Fruit fly (Drosophila melanogaster) ovary, adult (tissue): ENCODE measurements around the gene CG6231.

Experiments used
- CG17801 ChIP-seq: fragments of 200-800 bp; optimal IDR thresholded peaks from 2 replicates; lab custom pipeline; 2019; ENCODE audit warnings: missing biosample characterization, mild to moderate bottlenecking, missing genetic modification characterization, moderate library complexity; ENCODE audit not compliant: partially characterized antibody

CG6231 gene

DNA sequence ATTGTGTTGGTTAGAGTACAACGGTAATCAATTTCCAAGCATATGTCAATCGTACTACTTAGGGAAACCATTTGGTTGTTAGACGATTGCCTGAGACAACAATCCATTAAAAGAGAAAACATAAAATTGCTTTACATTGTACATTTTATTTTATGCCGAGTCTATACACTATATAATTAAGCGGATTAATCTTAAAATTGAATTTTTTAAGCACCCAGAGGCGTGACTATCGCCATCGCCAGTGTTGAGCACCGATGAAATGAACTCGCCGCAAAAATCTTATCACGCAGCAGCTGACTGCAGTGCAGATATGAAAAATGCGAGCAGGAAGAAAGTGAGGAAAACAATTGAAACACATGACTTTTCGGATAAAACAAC is 10.4 kb upstream of the CG6231 start:
- TF ChIP-seq CG17801 (GFP tag; lab: Kevin White, UChicago) = no peak

DNA sequence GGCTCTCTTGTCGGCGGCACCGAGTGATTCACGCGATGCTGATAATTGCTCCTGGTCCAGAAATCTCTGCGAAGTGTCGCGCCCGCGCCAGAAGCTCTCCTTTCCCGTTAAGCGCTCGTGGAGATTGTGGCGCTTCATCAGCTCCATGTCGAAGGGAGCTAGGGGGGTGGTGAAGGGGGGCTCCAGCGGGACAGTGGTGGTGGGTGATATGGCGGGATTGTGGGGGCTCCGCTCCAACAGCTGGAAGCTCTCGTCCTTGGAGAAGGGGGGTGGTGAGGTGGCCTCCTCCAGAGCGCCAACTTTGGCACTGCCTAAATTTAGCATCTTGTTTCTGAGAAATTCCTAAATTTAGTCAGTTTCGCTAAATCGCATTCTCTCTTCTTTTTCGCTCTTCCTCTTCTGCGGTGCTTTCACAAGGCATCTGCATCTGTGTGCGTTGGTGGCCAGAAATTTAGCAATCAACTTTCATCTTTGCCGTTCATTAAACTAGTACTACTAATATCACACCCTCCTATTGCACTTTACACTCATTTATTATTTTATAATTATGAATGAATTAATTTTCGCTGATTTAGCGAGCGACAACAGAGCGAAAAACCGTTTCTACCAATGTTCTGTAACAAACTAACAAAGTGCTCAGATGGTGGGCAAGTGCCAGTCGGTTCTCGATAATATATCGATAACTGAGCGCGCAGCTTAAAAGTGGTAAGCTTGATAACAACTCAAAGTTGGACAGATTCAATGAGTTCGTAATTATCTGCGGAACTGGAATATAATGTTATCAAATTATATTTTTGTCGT is 9.8 kb upstream of the CG6231 start, which contains the start of gene subdued:
Gene subdued (minus strand): TSS at position 631 of the 801 bp plus-strand sequence.
- peak; percentile 19 for TF ChIP-seq CG17801 (GFP tag; lab: Kevin White, UChicago)

DNA sequence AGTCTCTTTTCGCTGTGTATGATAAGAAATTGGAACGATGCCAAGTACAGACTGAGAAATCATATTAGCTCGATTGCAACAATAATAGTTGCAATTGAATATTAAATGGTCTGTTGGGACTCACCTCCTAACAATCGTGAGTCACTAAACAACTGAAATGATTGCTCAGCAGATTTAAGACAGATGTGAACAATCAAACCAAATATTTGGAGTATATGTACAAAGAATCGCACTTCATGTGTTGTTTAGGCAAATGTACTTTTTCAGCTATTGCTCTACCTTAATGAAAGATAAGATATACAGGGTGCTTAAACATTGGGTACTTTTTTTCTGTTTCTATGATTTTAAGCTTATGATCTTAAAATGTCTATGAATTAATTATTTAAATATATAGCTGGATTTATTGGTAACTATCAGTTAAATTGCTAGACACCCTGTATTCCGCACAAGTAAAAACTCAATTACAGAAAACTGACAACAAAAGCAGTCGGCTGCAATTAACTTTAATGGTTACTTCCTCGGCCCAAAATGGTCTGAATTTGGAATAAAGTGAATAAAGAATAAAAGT is 9.1 kb upstream of the CG6231 start:
- peak; percentile 95 for TF ChIP-seq CG17801 (GFP tag; lab: Kevin White, UChicago)

DNA sequence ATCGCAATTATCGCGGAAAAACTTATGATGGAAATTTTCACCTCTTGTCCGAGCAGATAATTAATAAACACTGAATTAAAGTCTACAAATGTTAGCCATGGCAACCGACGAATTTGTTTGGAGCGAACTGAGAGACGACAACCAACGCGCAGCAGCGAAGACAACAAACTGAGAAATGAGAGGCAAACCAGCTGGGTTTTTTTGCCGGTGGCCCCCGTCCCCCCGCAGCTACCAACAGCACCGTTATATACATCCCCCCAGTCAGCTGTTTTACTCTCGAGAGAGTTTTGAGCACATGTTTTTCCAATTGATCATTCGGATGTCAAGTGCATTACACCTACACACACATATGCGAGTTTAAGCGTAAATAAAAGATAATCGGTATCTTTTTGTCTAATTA is 8.5 kb upstream of the CG6231 start:
- peak; percentile 10 for TF ChIP-seq CG17801 (GFP tag; lab: Kevin White, UChicago)

DNA sequence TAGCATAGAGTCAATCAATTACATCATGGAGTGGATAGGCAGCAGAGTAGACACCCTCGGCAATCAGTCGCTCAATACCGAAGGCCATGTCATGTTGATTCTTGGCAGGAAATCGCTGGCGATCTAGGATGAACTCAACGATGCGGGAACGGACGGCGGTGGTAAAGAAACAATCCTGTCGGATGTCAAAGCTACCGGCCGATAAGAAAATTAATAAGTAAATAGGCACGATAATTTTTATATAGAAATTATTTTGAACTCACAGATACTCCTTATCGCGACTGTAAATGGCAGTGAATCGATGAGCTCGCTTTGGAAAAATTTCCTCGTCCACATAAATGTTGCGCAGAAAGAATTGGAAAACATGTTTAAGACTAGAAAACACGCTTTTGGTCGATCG is 5.5 kb upstream of the CG6231 start:
- TF ChIP-seq CG17801 (GFP tag; lab: Kevin White, UChicago) = no peak

DNA sequence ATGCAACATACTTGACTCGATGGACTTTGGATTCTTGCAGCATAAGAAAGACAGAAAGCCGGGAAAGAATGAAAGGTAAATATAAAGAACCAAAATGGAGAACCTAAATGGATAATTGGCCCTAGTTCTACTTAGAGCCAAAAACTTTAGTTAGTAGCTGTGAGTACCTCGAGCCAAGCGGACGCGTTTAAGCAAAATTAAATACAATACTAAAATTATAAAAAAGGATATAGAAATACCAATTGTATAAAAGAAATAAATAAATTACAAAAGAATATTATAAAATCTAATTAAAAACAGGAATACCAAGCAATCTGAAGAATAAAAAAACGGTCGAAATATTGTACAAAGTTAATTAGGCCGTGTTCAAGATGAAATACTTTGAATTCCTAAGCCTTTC is 2.1 kb upstream of the CG6231 start, which contains the start of gene CG34138:
Gene CG34138 (plus strand): TSS at position 301 of the 400 bp plus-strand sequence.
- no peak for TF ChIP-seq CG17801 (GFP tag; lab: Kevin White, UChicago)

DNA sequence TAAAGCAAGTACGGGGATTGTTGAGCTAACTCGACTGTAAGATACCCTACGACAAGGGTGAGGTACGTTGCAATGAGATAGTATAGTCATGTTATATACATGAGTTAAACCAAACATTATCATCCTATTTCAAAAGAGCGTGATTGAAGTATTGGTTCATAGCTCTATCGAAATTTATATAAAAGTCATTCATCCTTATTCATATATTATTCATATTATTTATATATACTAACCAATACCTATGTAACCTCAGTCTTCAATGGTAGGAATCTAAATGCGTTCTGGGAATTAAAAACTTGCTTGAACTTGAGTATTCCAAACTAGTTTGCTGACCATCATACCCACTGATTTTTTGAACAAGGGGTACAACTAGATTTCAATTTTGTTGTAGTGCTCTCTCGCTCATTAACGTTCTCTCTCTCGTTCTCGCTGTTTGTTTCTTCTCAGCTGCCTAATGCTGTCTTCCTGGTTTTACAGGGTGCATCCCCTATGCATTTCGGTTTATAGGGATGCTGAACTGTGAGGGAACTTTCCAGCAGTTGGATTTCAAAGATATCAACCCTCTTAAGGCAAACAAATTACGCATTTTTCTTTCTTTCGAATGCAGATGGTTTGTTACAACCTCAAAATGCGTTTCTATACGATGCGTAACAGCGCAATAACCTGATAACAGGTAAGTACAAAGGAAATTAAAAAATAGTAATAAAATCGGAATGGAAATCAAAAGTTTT is 4.6 kb downstream of the CG6231 start:
- TF ChIP-seq CG17801 (GFP tag; lab: Kevin White, UChicago) = peak; percentile 29

DNA sequence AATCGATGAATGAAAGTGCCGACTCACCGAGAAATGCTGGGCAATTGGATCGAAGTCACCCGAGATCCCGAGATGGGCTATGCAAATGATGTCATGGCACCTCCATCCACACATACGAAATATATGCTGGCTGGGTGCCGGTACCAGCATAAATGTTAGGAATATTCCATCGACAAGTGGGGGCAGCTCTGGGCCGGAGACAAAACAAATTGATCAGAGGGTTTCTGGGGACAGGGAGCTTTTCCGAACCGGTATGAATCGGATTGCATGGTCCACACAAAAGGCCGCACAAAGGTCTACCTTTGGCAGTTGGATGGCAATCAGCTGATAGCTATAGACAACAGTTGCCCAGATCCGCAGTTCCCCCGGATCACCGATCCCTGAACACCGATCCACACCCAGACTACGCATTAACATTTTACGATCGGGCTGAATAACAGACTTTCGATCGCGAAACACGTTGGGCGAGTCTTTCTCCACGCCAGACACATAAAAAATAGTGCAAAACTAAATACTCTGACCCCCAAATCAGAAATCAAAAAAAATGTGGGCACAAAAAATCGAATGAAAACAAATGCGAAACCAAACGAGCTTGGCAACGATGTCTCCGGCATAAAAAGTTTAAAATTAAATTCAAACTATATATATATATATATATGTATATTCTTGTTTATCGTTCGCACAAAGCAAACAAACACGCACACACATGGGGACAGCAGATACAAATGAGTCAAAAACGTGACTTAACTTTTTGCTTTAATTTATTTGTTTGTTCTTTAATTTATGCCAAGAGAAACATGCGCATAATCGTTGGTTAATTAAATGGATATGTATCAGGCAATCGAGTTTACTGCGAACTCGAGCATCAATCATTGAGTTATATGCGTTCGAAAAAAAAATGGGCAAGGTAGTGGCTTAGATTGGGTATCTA is 7.0 kb downstream of the CG6231 start:
- no peak for TF ChIP-seq CG17801 (GFP tag; lab: Kevin White, UChicago)

DNA sequence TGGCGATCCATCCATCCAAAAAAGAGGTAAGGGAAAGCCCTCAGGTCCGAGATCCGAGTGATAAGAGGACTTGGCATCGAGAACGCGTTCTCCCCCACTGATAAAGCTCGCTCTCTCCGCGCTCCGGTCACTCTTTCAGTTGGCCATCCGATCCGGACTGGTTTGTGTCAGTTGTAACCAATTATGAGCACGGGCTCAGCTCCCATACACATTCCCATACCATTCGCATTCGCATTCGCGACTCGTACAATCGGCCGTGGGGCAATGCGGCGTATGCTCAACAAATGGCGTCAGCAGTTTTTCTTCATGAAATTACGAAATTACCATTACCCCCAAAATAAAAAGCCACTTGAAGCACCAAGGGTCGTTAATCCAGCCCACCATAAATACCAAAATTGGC is 8.0 kb downstream of the CG6231 start:
- no peak for TF ChIP-seq CG17801 (GFP tag; lab: Kevin White, UChicago)

DNA sequence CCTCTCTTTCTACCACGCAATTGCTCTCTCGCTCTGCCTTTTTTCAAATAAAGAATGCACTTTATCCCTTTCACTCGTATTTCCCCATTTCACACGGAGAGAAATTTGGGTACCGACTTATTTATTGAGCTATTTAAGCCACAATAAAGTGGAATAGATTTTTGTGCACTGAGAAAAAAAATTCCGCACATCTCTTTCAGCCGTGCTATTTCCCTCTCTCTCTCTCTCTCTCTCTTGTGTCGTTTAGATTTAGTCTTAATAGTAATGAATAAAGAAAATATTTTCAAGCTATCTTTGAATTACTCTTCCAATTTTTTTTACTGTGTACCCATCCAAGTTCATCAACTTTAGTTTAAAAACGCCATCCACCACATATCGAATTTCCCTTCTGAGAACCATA is 8.9 kb downstream of the CG6231 start:
- TF ChIP-seq CG17801 (GFP tag; lab: Kevin White, UChicago) = peak; percentile 73

DNA sequence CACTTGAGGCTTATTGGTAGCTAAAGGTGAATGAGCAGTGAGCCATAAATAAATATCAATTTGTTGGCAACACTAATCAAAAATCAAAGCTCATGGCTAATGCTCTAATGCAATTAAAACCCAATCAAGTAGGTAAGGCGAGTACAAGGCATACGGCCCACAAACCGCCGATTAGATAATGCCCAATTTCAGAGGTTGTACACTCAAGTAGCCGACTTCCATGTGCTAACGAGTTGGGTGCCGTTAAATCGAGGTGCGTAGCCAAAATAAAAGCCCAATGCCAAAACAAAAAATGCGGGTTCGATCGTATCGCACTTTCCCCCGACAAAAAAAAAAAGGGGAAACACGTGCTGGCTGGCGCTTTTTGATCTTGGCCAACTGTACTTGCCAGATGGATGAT is 10.5 kb downstream of the CG6231 start:
- TF ChIP-seq CG17801 (GFP tag; lab: Kevin White, UChicago) = no peak

DNA sequence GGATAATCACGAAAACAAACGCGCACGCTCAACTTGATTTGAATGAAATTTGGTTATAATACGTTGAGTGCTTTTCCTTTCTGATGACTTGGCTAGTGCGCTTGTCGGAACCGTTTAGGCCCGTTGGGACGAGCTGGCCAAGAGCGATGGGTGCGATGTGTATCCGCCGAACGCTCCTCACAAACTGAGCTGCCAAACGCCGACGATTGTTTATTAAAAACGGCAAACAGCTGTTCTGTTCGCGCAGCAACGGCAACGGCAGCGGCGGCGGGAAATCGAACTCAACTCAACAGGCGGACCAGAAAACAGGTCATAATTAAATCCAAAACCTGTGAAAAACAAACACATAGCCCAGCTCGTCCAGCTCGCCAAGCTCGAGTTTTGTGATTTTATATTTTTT is 11.6 kb downstream of the CG6231 start:
- no peak for TF ChIP-seq CG17801 (GFP tag; lab: Kevin White, UChicago)

DNA sequence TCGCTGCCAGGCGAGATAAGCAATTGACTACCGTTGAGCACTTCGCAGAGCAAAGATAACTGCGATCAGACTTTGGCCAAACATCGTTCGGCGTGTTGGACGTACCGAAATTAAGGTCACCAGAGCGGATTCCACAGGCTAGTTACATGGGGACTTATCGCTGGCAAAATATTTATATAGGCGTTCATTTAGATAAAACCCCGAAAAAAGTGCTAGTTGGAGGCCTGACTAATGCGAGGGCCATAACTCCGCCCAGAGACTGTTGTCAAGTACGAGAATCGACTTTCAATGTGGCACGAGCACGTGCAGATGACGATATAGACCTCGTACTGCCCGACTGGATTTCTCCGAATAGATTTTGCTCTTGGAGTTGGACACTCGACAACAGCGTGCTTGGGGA is 12.6 kb downstream of the CG6231 start:
- no peak for TF ChIP-seq CG17801 (GFP tag; lab: Kevin White, UChicago)

DNA sequence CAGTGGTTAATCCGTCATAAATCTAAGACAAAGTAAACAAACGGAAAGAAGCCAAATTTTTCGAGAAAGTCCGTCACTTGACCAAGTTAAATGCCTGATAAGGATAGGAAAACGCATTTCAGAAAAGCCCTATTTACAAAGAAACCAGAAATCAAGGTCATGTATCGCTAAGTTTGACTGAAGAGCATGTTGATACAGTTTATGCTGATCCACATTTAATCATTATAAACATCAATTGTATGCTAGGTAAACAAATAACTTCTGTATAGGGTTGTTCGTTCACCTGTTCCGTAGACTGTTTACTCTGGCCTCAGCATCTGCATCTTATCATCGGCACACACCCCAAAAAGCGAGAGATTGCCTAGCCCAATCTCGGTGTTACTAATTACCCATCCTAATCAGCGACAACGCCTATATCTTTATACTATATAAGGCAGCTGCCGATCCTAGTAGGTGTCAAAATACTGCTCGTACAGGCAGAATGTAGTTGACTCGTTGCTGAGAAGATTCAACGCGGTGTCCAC is 19.5 kb downstream of the CG6231 start, which contains the start of gene CG16727:
Gene CG16727 (plus strand): TSS at position 474 of the 524 bp plus-strand sequence.
- TF ChIP-seq CG17801 (GFP tag; lab: Kevin White, UChicago) = no peak
